Worm (Caenorhabditis elegans): ENCODE measurements around the gene nadk-1.

ce11 chrIV:1461463-1461862 is 4.6 kb downstream of the nadk-1 start:
- no peak for TF ChIP-seq nhr-28 (tag; optimal IDR thresholded peaks at IDR 0.05)
- TF ChIP-seq tbx-8 (GFP tag; optimal IDR thresholded peaks at IDR 0.05) = no peak
- TF ChIP-seq zip-8 (tag; optimal IDR thresholded peaks at IDR 0.05) = no peak
- no peak for TF ChIP-seq lin-13 (tag; optimal IDR thresholded peaks at IDR 0.05)
- no peak for TF ChIP-seq snpc-4 (tag; optimal IDR thresholded peaks at IDR 0.05)
- TF ChIP-seq unc-39 (tag; optimal IDR thresholded peaks at IDR 0.05) = no peak
- TF ChIP-seq elt-3 (tag; optimal IDR thresholded peaks at IDR 0.05) = no peak
- no peak for TF ChIP-seq nhr-237 (tag; optimal IDR thresholded peaks at IDR 0.05)
- no peak for TF ChIP-seq nhr-2 (tag; optimal IDR thresholded peaks at IDR 0.05)
- no peak for TF ChIP-seq unc-62 (GFP tag; optimal IDR thresholded peaks at IDR 0.05)
